Worm (Caenorhabditis elegans): ENCODE measurements around the gene svh-5.
A peak's percentile ranks its signal among the peaks of the same experiment; 100 is the strongest.

svh-5 gene

DNA sequence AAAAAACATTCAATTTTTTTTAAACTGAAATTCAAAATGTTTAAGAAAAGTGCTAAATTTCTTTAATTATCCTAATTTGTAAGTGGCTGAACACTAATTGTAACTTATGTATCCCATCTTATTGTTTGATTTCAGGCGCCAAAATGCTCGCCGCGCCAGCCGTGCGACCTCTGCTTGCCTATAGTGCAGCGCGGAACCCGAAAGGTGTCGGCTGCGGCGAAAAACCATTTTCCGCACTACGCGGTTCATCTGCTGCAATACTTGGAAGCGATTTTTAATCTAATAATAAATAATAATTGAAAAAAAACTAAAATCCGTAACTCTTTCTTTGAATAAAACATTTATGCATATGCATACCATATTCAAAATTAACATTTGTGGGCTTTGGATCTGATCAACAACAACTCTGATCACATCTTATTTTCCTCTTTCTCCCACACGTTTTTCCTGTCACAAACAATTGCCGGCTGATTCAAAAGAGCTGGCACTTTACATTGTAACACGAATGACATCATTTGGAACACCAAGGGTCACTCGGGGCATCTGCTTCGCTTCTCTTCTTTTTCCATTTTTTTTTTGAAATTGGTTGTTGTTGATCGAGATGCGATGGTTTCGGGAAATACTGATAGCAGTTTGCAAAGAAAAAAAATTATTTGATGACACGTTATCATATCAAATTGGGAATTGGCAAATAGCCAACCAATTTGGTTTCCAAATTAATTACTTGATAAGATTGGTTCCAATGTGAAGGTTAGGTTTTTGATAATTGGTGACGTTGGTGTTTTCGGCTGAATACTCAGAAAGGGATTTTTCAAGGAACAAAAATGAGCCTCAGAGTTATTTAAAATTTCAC, 32.1 kb downstream of the svh-5 start:
- TF ChIP-seq unc-62 (GFP tag; optimal IDR thresholded peaks at IDR 0.05): peak; percentile 64
- TF ChIP-seq unc-120 (tag; optimal IDR thresholded peaks at IDR 0.05; ENCODE audit: poor library complexity, severe bottlenecking): no peak
- TF ChIP-seq hlh-1 (tag; optimal IDR thresholded peaks at IDR 0.05): peak; percentile 89
- no peak for TF ChIP-seq zip-8 (tag; optimal IDR thresholded peaks at IDR 0.05)

DNA sequence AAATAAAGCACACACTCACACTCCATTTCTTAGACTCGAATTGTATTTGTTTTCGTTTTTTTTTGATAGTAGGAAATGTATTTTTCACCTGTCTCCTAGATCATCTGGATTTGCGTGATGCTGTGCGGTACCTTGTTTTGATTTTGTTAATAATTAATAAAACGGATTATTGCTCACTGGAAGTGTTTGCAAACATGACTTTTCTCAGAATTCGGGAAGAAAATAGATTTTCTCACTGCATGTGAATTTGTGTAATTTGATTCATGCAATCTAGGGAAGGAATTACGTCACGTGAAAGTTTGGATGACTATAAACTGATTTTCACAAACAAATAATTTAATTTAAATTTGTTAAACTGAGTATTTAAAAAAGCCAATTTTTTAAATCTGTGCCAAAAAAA, 33.7 kb downstream of the svh-5 start:
- no peak for TF ChIP-seq unc-62 (GFP tag; optimal IDR thresholded peaks at IDR 0.05)
- peak; percentile 67 for TF ChIP-seq ces-1 (GFP tag; optimal IDR thresholded peaks at IDR 0.05)

DNA sequence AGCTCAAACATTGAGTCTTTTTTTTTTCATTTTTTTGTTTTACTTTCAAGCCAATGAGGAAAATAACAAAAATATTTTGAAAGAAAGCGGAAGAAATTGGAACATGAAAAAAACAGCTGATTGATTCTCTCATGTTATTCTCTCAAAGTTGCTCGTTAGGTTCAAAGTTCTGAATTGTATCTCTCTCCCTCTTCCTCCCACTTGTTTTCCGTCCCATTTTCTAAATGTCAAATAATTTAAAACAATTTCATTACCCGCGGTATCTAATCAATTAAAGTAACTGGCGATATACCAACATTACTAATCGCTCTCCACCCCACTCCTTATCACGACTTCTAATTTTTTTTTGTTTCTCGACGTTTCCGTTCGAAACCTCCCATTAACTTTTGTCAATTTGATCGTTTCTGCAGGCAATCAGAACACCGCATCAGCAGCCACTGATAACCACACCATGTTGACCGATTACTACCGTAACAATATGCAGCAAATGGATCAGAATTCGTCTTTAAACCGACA, 34.8 kb downstream of the svh-5 start:
- no peak for TF ChIP-seq elt-1 (tag; optimal IDR thresholded peaks at IDR 0.05; ENCODE audit: borderline replicate concordance, insufficient read depth)
- no peak for TF ChIP-seq ces-1 (GFP tag; optimal IDR thresholded peaks at IDR 0.05)
- TF ChIP-seq sptf-1 (tag; optimal IDR thresholded peaks at IDR 0.05): no peak
- TF ChIP-seq ceh-39 (tag; optimal IDR thresholded peaks at IDR 0.05): no peak
- no peak for TF ChIP-seq lin-32 (GFP tag; optimal IDR thresholded peaks at IDR 0.05)
- no peak for TF ChIP-seq sem-2 (GFP tag; optimal IDR thresholded peaks at IDR 0.05)
- no peak for TF ChIP-seq cnd-1 (tag; optimal IDR thresholded peaks at IDR 0.05)
- TF ChIP-seq M03D4.4 (tag; optimal IDR thresholded peaks at IDR 0.05): no peak
- TF ChIP-seq nhr-12 (tag; optimal IDR thresholded peaks at IDR 0.05): no peak
- no peak for TF ChIP-seq nhr-237 (tag; optimal IDR thresholded peaks at IDR 0.05)
- TF ChIP-seq blmp-1 (tag; optimal IDR thresholded peaks at IDR 0.05): no peak
- TF ChIP-seq unc-62 (GFP tag; optimal IDR thresholded peaks at IDR 0.05): no peak
- TF ChIP-seq ceh-43 (GFP tag; optimal IDR thresholded peaks at IDR 0.05): no peak

DNA sequence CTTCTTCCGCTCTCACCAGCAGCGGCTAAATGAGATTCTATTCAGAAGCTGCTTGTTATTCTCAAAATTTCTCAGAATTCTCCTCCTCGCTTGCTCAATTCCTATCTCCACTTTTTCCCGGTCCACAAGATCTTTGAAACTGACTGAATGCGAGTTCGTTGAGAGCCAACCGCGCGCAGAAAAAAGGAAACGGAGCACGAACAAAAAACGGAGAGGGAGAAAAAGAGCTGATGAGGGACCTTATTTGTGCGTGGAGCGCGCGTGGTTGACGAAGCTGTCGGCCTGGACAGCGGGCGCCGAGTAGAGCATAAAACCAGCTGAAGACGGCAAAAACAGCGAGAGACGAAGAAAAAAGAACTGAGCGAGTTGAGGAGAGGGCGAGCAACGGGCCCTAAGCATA, 35.5 kb downstream of the svh-5 start:
- TF ChIP-seq hlh-1 (tag; optimal IDR thresholded peaks at IDR 0.05) (no peak), blmp-1 (tag; optimal IDR thresholded peaks at IDR 0.05) (no peak), unc-62 (GFP tag; optimal IDR thresholded peaks at IDR 0.05) (no peak), lin-32 (GFP tag; optimal IDR thresholded peaks at IDR 0.05) (no peak), nhr-76 (tag; optimal IDR thresholded peaks at IDR 0.05) (no peak), nhr-28 (tag; optimal IDR thresholded peaks at IDR 0.05) (no peak), nhr-2 (tag; optimal IDR thresholded peaks at IDR 0.05) (no peak), lsy-2 (tag; optimal IDR thresholded peaks at IDR 0.05) (no peak), mls-2 (tag; optimal IDR thresholded peaks at IDR 0.05) (no peak), zip-8 (tag; optimal IDR thresholded peaks at IDR 0.05) (no peak), mep-1 (tag; optimal IDR thresholded peaks at IDR 0.05) (no peak)

DNA sequence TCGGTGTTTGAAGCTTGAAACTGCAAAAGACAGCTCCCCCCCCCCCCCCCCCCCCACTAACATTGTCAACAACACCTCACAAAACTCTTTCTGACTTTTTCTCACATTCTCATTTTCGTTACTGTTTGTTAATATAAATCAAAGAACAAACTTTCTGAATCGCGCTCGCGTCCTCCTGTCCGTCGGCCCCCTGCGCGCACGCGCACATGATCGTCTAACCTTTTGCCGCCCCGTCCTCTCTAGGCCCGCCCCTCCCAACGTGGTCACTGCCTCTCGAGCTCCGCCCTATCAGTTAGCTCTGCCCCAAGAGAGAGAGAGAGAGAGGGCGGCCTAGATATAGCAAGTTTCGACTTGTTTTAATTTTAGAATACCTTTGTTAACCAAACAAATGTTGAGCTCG, 36.9 kb downstream of the svh-5 start:
- no peak for TF ChIP-seq lin-13 (tag; optimal IDR thresholded peaks at IDR 0.05)
- no peak for TF ChIP-seq flh-1 (GFP tag; optimal IDR thresholded peaks at IDR 0.05)
- TF ChIP-seq pha-4 (tag; optimal IDR thresholded peaks at IDR 0.05): no peak
- TF ChIP-seq sem-2 (GFP tag; optimal IDR thresholded peaks at IDR 0.05): no peak
- no peak for TF ChIP-seq ces-1 (GFP tag; optimal IDR thresholded peaks at IDR 0.05)
- no peak for TF ChIP-seq ham-2 (GFP tag; optimal IDR thresholded peaks at IDR 0.05)
- no peak for TF ChIP-seq unc-120 (tag; optimal IDR thresholded peaks at IDR 0.05; ENCODE audit: poor library complexity, severe bottlenecking)
- no peak for TF ChIP-seq zip-8 (tag; optimal IDR thresholded peaks at IDR 0.05)
- TF ChIP-seq tbx-8 (GFP tag; optimal IDR thresholded peaks at IDR 0.05): no peak
- no peak for TF ChIP-seq ceh-39 (tag; optimal IDR thresholded peaks at IDR 0.05)
- TF ChIP-seq ceh-83 (GFP tag; optimal IDR thresholded peaks at IDR 0.05): peak; percentile 40
- no peak for TF ChIP-seq unc-39 (tag; optimal IDR thresholded peaks at IDR 0.05)
- TF ChIP-seq hlh-1 (tag; optimal IDR thresholded peaks at IDR 0.05): no peak
- TF ChIP-seq elt-1 (tag; optimal IDR thresholded peaks at IDR 0.05; ENCODE audit: borderline replicate concordance, insufficient read depth): no peak
- peak; percentile 34 for TF ChIP-seq sptf-1 (tag; optimal IDR thresholded peaks at IDR 0.05)

All from whole organism, mixed stage, embryonic.